Worm (Caenorhabditis elegans) whole organism, L3 larva: Measurements from ENCODE around the gene B0365.9.
A peak's percentile ranks its signal among the peaks of the same experiment; 100 is the strongest.
"Not testable (repeated sequence)": the region's sequence is repeated elsewhere in the genome, so short reads cannot be mapped to it uniquely, and the experiment has no call there.

Experiments
- R02D3.7 ChIP-seq: fragments of 150-350 bp; optimal IDR thresholded peaks from 2 replicates; lab custom pipeline; 2014; ENCODE audit warnings: missing biosample characterization, missing genetic modification characterization
- ZK546.5 ChIP-seq: sonication (generic microtip); optimal IDR thresholded peaks from 2 replicates; lab custom pipeline; 2017; ENCODE audit warnings: missing biosample characterization, missing genetic modification characterization
- aly-2 ChIP-seq: fragments of 150-350 bp; optimal IDR thresholded peaks from 2 replicates; lab custom pipeline; 2014; ENCODE audit warnings: missing biosample characterization, missing genetic modification characterization
- ama-1 ChIP-seq: fragments of 150-350 bp; optimal IDR thresholded peaks from 2 replicates; lab custom pipeline; 2018
- ceh-16 ChIP-seq: sonication (generic microtip); optimal IDR thresholded peaks from 2 replicates; lab custom pipeline; 2017; ENCODE audit warnings: missing biosample characterization, missing genetic modification characterization
- ceh-28 ChIP-seq: fragments of 150-350 bp; optimal IDR thresholded peaks from 2 replicates; lab custom pipeline; 2014; ENCODE audit warnings: missing biosample characterization, missing genetic modification reagents, missing genetic modification characterization
- ceh-82 ChIP-seq: fragments of 150-350 bp; optimal IDR thresholded peaks from 2 replicates; lab custom pipeline; 2014; ENCODE audit warnings: missing biosample characterization, missing genetic modification characterization
- ceh-9 ChIP-seq: sonication (generic microtip); optimal IDR thresholded peaks from 2 replicates; lab custom pipeline; 2018; ENCODE audit warnings: missing biosample characterization, missing genetic modification characterization
- daf-12 ChIP-seq: fragments of 150-350 bp; optimal IDR thresholded peaks from 2 replicates; lab custom pipeline; 2014; ENCODE audit warnings: missing biosample characterization, missing genetic modification reagents, missing genetic modification characterization
- egl-27 ChIP-seq: sonication (generic microtip); optimal IDR thresholded peaks from 4 replicates; lab custom pipeline; 2017; ENCODE audit warnings: missing biosample characterization, missing genetic modification reagents, missing genetic modification characterization
- egl-5 ChIP-seq: fragments of 150-350 bp; optimal IDR thresholded peaks from 2 replicates; lab custom pipeline; 2017; ENCODE audit warnings: missing biosample characterization, missing genetic modification reagents, missing genetic modification characterization, inconsistent platforms
- elt-1 ChIP-seq: fragments of 150-350 bp; optimal IDR thresholded peaks from 2 replicates; lab custom pipeline; 2014; ENCODE audit warnings: missing biosample characterization, missing genetic modification characterization
- elt-2 ChIP-seq: sonication (generic microtip); optimal IDR thresholded peaks from 2 replicates; lab custom pipeline; 2016; ENCODE audit warnings: missing genetic modification reagents, mild to moderate bottlenecking, missing genetic modification characterization, missing compliant biosample characterization
- elt-3 ChIP-seq, 3 experiments: fragments of 150-350 bp in 1 of 3; sonication (generic microtip) in 2 of 3; optimal IDR thresholded peaks; 2 replicates in 2 of 3; 4 replicates in 1 of 3; lab custom pipeline; 2014 to 2017; ENCODE audit warnings: missing biosample characterization in 3 of 3, missing genetic modification characterization in 3 of 3
- eor-1 ChIP-seq, 2 experiments: fragments of 150-350 bp; optimal IDR thresholded peaks; 2 replicates each; lab custom pipeline; 2014 to 2018; ENCODE audit warnings: missing biosample characterization in 2 of 2, missing genetic modification characterization in 2 of 2
- fkh-10 ChIP-seq: sonication (generic microtip); optimal IDR thresholded peaks from 2 replicates; lab custom pipeline; 2017; ENCODE audit warnings: missing biosample characterization, missing genetic modification reagents, missing genetic modification characterization
- fkh-2 ChIP-seq: fragments of 150-350 bp; optimal IDR thresholded peaks from 2 replicates; lab custom pipeline; 2014; ENCODE audit warnings: missing biosample characterization, missing genetic modification reagents, missing genetic modification characterization
- fos-1 ChIP-seq: fragments of 150-350 bp; optimal IDR thresholded peaks from 2 replicates; lab custom pipeline; 2014; ENCODE audit warnings: missing biosample characterization, missing genetic modification characterization
- hmg-11 ChIP-seq: sonication (generic microtip); optimal IDR thresholded peaks from 2 replicates; lab custom pipeline; 2016; ENCODE audit warnings: missing genetic modification characterization, missing compliant biosample characterization
- jun-1 ChIP-seq: fragments of 150-350 bp; optimal IDR thresholded peaks from 2 replicates; lab custom pipeline; 2014; ENCODE audit warnings: missing biosample characterization, missing genetic modification reagents, missing genetic modification characterization
- lin-15B ChIP-seq: fragments of 150-350 bp; optimal IDR thresholded peaks from 2 replicates; lab custom pipeline; 2014; ENCODE audit warnings: missing biosample characterization, missing genetic modification characterization
- lin-39 ChIP-seq: fragments of 150-350 bp; optimal IDR thresholded peaks from 2 replicates; lab custom pipeline; 2018; ENCODE audit warnings: missing biosample characterization, missing genetic modification reagents, missing genetic modification characterization
- lsy-12 ChIP-seq: sonication (generic microtip); optimal IDR thresholded peaks from 2 replicates; lab custom pipeline; 2016; ENCODE audit warnings: mild to moderate bottlenecking, missing genetic modification characterization, missing compliant biosample characterization
- mdl-1 ChIP-seq: fragments of 150-350 bp; optimal IDR thresholded peaks from 2 replicates; lab custom pipeline; 2014; ENCODE audit warnings: missing biosample characterization, missing genetic modification characterization
- mml-1 ChIP-seq: fragments of 150-350 bp; sonication (generic microtip); optimal IDR thresholded peaks from 3 replicates; lab custom pipeline; 2014; ENCODE audit warnings: missing biosample characterization, missing genetic modification characterization
- nfya-1 ChIP-seq: sonication (generic microtip); optimal IDR thresholded peaks from 2 replicates; lab custom pipeline; 2017; ENCODE audit warnings: missing genetic modification characterization, mild to moderate bottlenecking, missing compliant biosample characterization, antibody characterized with exemption, moderate library complexity; ENCODE audit not compliant: insufficient read depth
- nhr-11 ChIP-seq: fragments of 150-350 bp; optimal IDR thresholded peaks from 2 replicates; lab custom pipeline; 2014; ENCODE audit warnings: missing biosample characterization, missing genetic modification characterization
- nhr-12 ChIP-seq: fragments of 150-350 bp; optimal IDR thresholded peaks from 2 replicates; lab custom pipeline; 2014; ENCODE audit warnings: missing biosample characterization, missing genetic modification characterization
- nhr-23 ChIP-seq: fragments of 150-350 bp; optimal IDR thresholded peaks from 2 replicates; lab custom pipeline; 2014; ENCODE audit warnings: missing biosample characterization, missing genetic modification reagents, missing genetic modification characterization
- nhr-237 ChIP-seq: fragments of 150-350 bp; optimal IDR thresholded peaks from 2 replicates; lab custom pipeline; 2014; ENCODE audit warnings: missing biosample characterization, missing genetic modification characterization
- nhr-25 ChIP-seq: sonication (generic microtip); optimal IDR thresholded peaks from 2 replicates; lab custom pipeline; 2017; ENCODE audit warnings: missing biosample characterization, missing genetic modification characterization
- nhr-28 ChIP-seq: fragments of 150-350 bp; optimal IDR thresholded peaks from 2 replicates; lab custom pipeline; 2014; ENCODE audit warnings: missing biosample characterization, missing genetic modification characterization
- nhr-43 ChIP-seq: sonication (generic microtip); optimal IDR thresholded peaks from 2 replicates; lab custom pipeline; 2016; ENCODE audit warnings: mild to moderate bottlenecking, missing genetic modification characterization, missing compliant biosample characterization; ENCODE audit not compliant: poor library complexity, severe bottlenecking
- nhr-67 ChIP-seq: fragments of 150-350 bp; optimal IDR thresholded peaks from 2 replicates; lab custom pipeline; 2014; ENCODE audit warnings: missing biosample characterization, missing genetic modification characterization
- nhr-76 ChIP-seq: fragments of 150-350 bp; sonication (generic microtip); optimal IDR thresholded peaks from 5 replicates; lab custom pipeline; 2014; ENCODE audit warnings: missing biosample characterization, missing genetic modification characterization
- nhr-77 ChIP-seq: fragments of 150-350 bp; optimal IDR thresholded peaks from 2 replicates; lab custom pipeline; 2014; ENCODE audit warnings: missing biosample characterization, missing genetic modification characterization
- pha-4 ChIP-seq: fragments of 150-350 bp; optimal IDR thresholded peaks from 2 replicates; lab custom pipeline; 2014; ENCODE audit warnings: missing biosample characterization, missing genetic modification reagents, missing genetic modification characterization
- pqm-1 ChIP-seq: fragments of 150-350 bp; optimal IDR thresholded peaks from 2 replicates; lab custom pipeline; 2017; ENCODE audit warnings: missing biosample characterization, missing genetic modification characterization, inconsistent platforms
- sea-2 ChIP-seq: fragments of 150-350 bp; sonication (generic microtip); optimal IDR thresholded peaks from 4 replicates; lab custom pipeline; 2014; ENCODE audit warnings: missing biosample characterization, missing genetic modification reagents, missing genetic modification characterization
- skn-1 ChIP-seq: fragments of 150-350 bp; optimal IDR thresholded peaks from 2 replicates; lab custom pipeline; 2014; ENCODE audit warnings: missing biosample characterization, missing genetic modification characterization
- snpc-4 ChIP-seq: fragments of 150-350 bp; optimal IDR thresholded peaks from 2 replicates; lab custom pipeline; 2014; ENCODE audit warnings: missing biosample characterization, missing genetic modification characterization
- tbx-2 ChIP-seq: sonication (generic microtip); optimal IDR thresholded peaks from 2 replicates; lab custom pipeline; 2016; ENCODE audit warnings: mild to moderate bottlenecking, missing genetic modification characterization, missing compliant biosample characterization
- unc-39 ChIP-seq: sonication (generic microtip); optimal IDR thresholded peaks from 4 replicates; lab custom pipeline; 2017; ENCODE audit warnings: missing biosample characterization, missing genetic modification characterization
- unc-62 ChIP-seq: fragments of 150-350 bp; sonication (generic microtip); optimal IDR thresholded peaks from 4 replicates; lab custom pipeline; 2014; ENCODE audit warnings: missing biosample characterization, missing genetic modification reagents, missing genetic modification characterization
- zag-1 ChIP-seq: fragments of 150-350 bp; optimal IDR thresholded peaks from 2 replicates; lab custom pipeline; 2014; ENCODE audit warnings: missing biosample characterization, missing genetic modification characterization
- ztf-11 ChIP-seq: fragments of 150-350 bp; optimal IDR thresholded peaks from 2 replicates; lab custom pipeline; 2014; ENCODE audit warnings: missing biosample characterization, missing genetic modification characterization
- ztf-4 ChIP-seq: fragments of 150-350 bp; optimal IDR thresholded peaks from 2 replicates; lab custom pipeline; 2014; ENCODE audit warnings: missing biosample characterization, missing genetic modification characterization

Gene B0365.9

ce11 chrV:13134786-13135185 lies 1.4 kb upstream of the B0365.9 start, which contains the start of gene clec-225:
Gene clec-225, minus strand, starts transcription at chrV:13134886.
- not testable (repeated sequence) for TF ChIP-seq pha-4, R02D3.7, nfya-1 (tag; lab: Kevin White, UChicago)
- TF ChIP-seq, all 47 proteins: peak for 0; not testable (repeated sequence) for 47

DNA sequence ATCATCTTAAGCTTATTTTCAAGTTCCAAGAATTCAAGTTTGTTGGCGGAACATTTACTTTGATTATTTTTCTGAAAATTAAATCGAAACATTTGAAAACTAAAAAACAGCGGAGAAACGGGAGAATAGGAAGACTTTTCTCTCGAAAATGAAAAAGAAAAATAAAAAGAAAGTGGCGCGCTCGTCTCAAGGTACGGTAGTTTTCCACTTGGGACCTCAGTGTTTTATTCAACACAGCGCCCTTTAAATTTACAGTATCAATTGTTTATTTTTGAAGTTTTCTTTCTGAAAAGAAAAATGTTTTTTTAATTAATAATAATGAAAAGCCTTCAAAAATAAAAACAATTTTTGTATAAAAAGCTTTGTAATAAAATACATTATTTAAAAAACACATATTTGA lies 1.9 kb downstream of the B0365.9 start:
- TF ChIP-seq nhr-28 (no peak), pqm-1 (tag; lab: Kevin White, UChicago) (no peak), nhr-12 (no peak), zag-1 (tag; lab: Kevin White, UChicago) (no peak), jun-1 (tag; lab: Kevin White, UChicago) (no peak), elt-2 (tag; lab: Kevin White, UChicago) (no peak), unc-62 (no peak), ceh-28 (no peak), nfya-1 (tag; lab: Kevin White, UChicago) (no peak), nhr-237 (tag; lab: Kevin White, UChicago) (no peak), snpc-4 (tag; lab: Kevin White, UChicago) (no peak), fos-1 (tag; lab: Kevin White, UChicago) (no peak)

DNA sequence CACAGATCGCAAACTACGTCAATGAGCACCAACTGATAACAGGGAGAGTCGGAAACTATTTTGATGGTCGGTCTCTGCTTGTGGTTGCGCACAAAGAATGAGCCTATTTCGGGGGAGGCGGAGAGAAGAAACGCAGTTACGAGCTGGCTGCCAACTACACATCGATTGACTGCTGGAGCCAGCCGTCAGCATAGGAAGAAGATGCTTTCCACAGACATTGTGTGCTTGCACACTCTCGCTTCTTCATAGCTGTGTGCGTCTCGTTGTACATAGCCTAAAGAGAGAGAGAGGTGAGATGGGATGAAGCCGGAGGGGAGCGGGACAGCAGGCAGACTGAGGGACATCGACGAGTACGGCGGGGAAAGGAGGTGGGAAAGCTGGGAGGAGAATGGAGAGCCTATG lies 2.9 kb downstream of the B0365.9 start:
- TF ChIP-seq jun-1 (tag; lab: Kevin White, UChicago) (peak; percentile 75), elt-3 (tag; optimal IDR thresholded peaks at IDR 0.05; lab: Kevin White, UChicago) (no peak), ceh-28 (no peak), nhr-77 (tag; lab: Kevin White, UChicago) (no peak), nhr-11 (no peak), nhr-28 (no peak), nhr-23 (tag; lab: Kevin White, UChicago) (no peak), nhr-237 (tag; lab: Kevin White, UChicago) (no peak), ZK546.5 (no peak), ama-1 (lab: Kevin White, UChicago) (peak; percentile 69), ceh-9 (no peak), elt-1 (tag; lab: Kevin White, UChicago) (no peak), ztf-11 (no peak), nhr-25 (tag; lab: Kevin White, UChicago) (no peak), daf-12 (tag; lab: Kevin White, UChicago) (no peak), nhr-43 (no peak), mml-1 (no peak), hmg-11 (peak; percentile 61), ceh-82 (tag; lab: Kevin White, UChicago) (no peak), ztf-4 (tag; lab: Kevin White, UChicago) (no peak), eor-1 (tag; optimal IDR thresholded peaks at IDR 0.05; lab: Kevin White, UChicago) (no peak), nhr-67 (tag; lab: Kevin White, UChicago) (no peak), fos-1 (tag; lab: Kevin White, UChicago) (no peak), lin-39 (peak; percentile 94), sea-2 (no peak), nfya-1 (tag; lab: Kevin White, UChicago) (peak; percentile 78), R02D3.7 (tag; lab: Kevin White, UChicago) (no peak), pha-4 (tag; lab: Kevin White, UChicago) (peak; percentile 60), pqm-1 (tag; lab: Kevin White, UChicago) (peak; percentile 85), egl-5 (peak; percentile 7), snpc-4 (tag; lab: Kevin White, UChicago) (peak; percentile 29), nhr-12 (no peak), aly-2 (tag; lab: Kevin White, UChicago) (no peak), fkh-10 (GFP tag; lab: Kevin White, UChicago) (peak; percentile 37), elt-2 (tag; lab: Kevin White, UChicago) (peak; percentile 95), nhr-76 (tag; lab: Kevin White, UChicago) (no peak), lsy-12 (tag; lab: Kevin White, UChicago) (peak; percentile 47), unc-62 (no peak), lin-15B (tag; lab: Kevin White, UChicago) (peak; percentile 32), fkh-2 (tag; lab: Kevin White, UChicago) (no peak), tbx-2 (tag; lab: Kevin White, UChicago) (peak; percentile 24), mdl-1 (no peak), skn-1 (peak; percentile 5), egl-27 (tag; lab: Kevin White, UChicago) (peak; percentile 60), unc-39 (no peak), ceh-16 (tag; lab: Kevin White, UChicago) (no peak), zag-1 (tag; lab: Kevin White, UChicago) (no peak)
